Worm (Caenorhabditis elegans): Measurements from ENCODE around the gene B0334.10.

The B0334.10 gene

ce11 chrII:11526954-11527353 lies 8.7 kb downstream of the B0334.10 start, which contains the start of gene age-1:
TSS of gene age-1 (minus strand) at chrII:11527054.
- TF ChIP-seq tbp1 (GFP tag; optimal IDR thresholded peaks at IDR 0.05): no peak
- no peak for TF ChIP-seq Y67H2A.10 (GFP tag; conservative IDR thresholded peaks at IDR 0.05)
- no peak for TF ChIP-seq ztf-3 (GFP tag; optimal IDR thresholded peaks at IDR 0.05)
- TF ChIP-seq hlh-12 (tag; optimal IDR thresholded peaks at IDR 0.05): no peak
- TF ChIP-seq pbrm-1 (GFP tag; IDR thresholded peaks at IDR 0.05): no peak
- TF ChIP-seq gei-17 (GFP tag; optimal IDR thresholded peaks at IDR 0.05): no peak
- TF ChIP-seq ccch-3 (GFP tag; optimal IDR thresholded peaks at IDR 0.05): no peak
- TF ChIP-seq cebp-1 (GFP tag; IDR thresholded peaks at IDR 0.05): no peak
- no peak for TF ChIP-seq cebp-1 (tag; optimal IDR thresholded peaks at IDR 0.05)
- TF ChIP-seq F57A8.1 (GFP tag; optimal IDR thresholded peaks at IDR 0.05): no peak
- TF ChIP-seq hmg-20 (GFP tag; IDR thresholded peaks at IDR 0.05): no peak
- no peak for TF ChIP-seq Y79H2A.3 (GFP tag; conservative IDR thresholded peaks at IDR 0.05)
- no peak for TF ChIP-seq dpff-1 (tag; optimal IDR thresholded peaks at IDR 0.05)
- TF ChIP-seq let-526 (GFP tag; IDR thresholded peaks at IDR 0.05): no peak
- no peak for TF ChIP-seq sdz-38 (tag; optimal IDR thresholded peaks at IDR 0.05)
- TF ChIP-seq lin-40 (tag; optimal IDR thresholded peaks at IDR 0.05): no peak

ce11 chrII:11533716-11534115 lies 15.4 kb downstream of the B0334.10 start, which contains the start of gene mdt-8:
TSS of gene mdt-8 (minus strand) at chrII:11533816.
- TF ChIP-seq nfya-2 (GFP tag; IDR thresholded peaks at IDR 0.05): no peak
- peak; percentile 39; the same call in 1 of the 2 replicates for TF ChIP-seq madf-6 (GFP tag; IDR thresholded peaks at IDR 0.05)
- TF ChIP-seq ceh-100 (GFP tag; IDR thresholded peaks at IDR 0.05): 0 out of 2 replicates have a peak, but pooled peaks have one; percentile 13

- TF ChIP-seq D2030.7 (GFP tag; IDR thresholded peaks at IDR 0.05) (peak; percentile 99), hrde-1 (tag; optimal IDR thresholded peaks at IDR 0.05; ENCODE audit: borderline replicate concordance) (peak; percentile 1), tlf-1 (GFP tag; optimal IDR thresholded peaks at IDR 0.05) (peak; percentile 68), F22D6.2 (tag; optimal IDR thresholded peaks at IDR 0.05) (peak; percentile 54), bed-2 (GFP tag; IDR thresholded peaks at IDR 0.05) (peak; percentile 98), pbrm-1 (GFP tag; IDR thresholded peaks at IDR 0.05) (peak; percentile 96), madf-3 (GFP tag; IDR thresholded peaks at IDR 0.05) (peak; percentile 93), chd-7 (tag; optimal IDR thresholded peaks at IDR 0.05) (peak; percentile 63), mel-28 (tag; optimal IDR thresholded peaks at IDR 0.05; ENCODE audit: borderline replicate concordance) (peak; percentile 43), Y67H2A.10 (GFP tag; conservative IDR thresholded peaks at IDR 0.05) (peak; percentile 93), atf-7 (tag; optimal IDR thresholded peaks at IDR 0.05) (peak; percentile 38), snpc-3.4 (tag; optimal IDR thresholded peaks at IDR 0.05) (peak; percentile 58), T07F8.4 (tag; optimal IDR thresholded peaks at IDR 0.05) (peak; percentile 86), ccch-3 (GFP tag; optimal IDR thresholded peaks at IDR 0.05) (peak; percentile 31), efl-1 (GFP tag; optimal IDR thresholded peaks at IDR 0.05) (peak; percentile 52), B0035.1 (tag; optimal IDR thresholded peaks at IDR 0.05) (peak; percentile 35), madf-8 (GFP tag; conservative IDR thresholded peaks at IDR 0.05) (peak; percentile 96), lin-35 (GFP tag; optimal IDR thresholded peaks at IDR 0.05) (peak in 1 of 3 experiments; percentile 84), B0336.3 (GFP tag; IDR thresholded peaks at IDR 0.05) (peak; percentile 78), rec-8 (tag; optimal IDR thresholded peaks at IDR 0.05) (peak; percentile 31 to 51), Y95B8A.8 (GFP tag; IDR thresholded peaks at IDR 0.05) (peak; percentile 94), attf-3 (GFP tag; conservative IDR thresholded peaks at IDR 0.05) (peak; percentile 85), rcor-1 (GFP tag; IDR thresholded peaks at IDR 0.05) (peak; percentile 94), attf-5 (GFP tag; optimal IDR thresholded peaks at IDR 0.05) (peak; percentile 94), tbp1 (GFP tag; optimal IDR thresholded peaks at IDR 0.05) (peak; percentile 71), aptf-3 (GFP tag; IDR thresholded peaks at IDR 0.05) (peak; percentile 75; the same call in 1 of the 2 replicates), die-1 (tag; optimal IDR thresholded peaks at IDR 0.05) (peak; percentile 37), ceh-27 (GFP tag; optimal IDR thresholded peaks at IDR 0.05) (peak; percentile 93), madf-10 (tag; optimal IDR thresholded peaks at IDR 0.05) (peak; percentile 90)
These were observed 16.3 kb downstream of the B0334.10 start, which contains the start of gene Y62F5A.12 for ce11 chrII:11534429-11535099. TSS of gene Y62F5A.12 (minus strand) at chrII:11534479.
